Fruit fly (Drosophila melanogaster) whole organism, embryonic: ENCODE results near the gene CG15423.

Experiments used
- Atf-2 ChIP-seq: fragments of 200-800 bp; sonication (Bioruptor generic); optimal IDR thresholded peaks from 2 replicates; lab custom pipeline; 2016; ENCODE audit warnings: missing biosample characterization, missing genetic modification characterization
- Bdp1 ChIP-seq: fragments of 200-800 bp; sonication (Bioruptor generic); optimal IDR thresholded peaks from 3 replicates; lab custom pipeline; 2016; ENCODE audit warnings: missing biosample characterization, missing genetic modification characterization
- CG10267 ChIP-seq: fragments of 200-800 bp; sonication (Bioruptor generic); optimal IDR thresholded peaks from 2 replicates; lab custom pipeline; 2018; ENCODE audit warnings: missing biosample characterization, mild to moderate bottlenecking, missing genetic modification characterization, moderate library complexity
- CG11085 ChIP-seq: fragments of 200-800 bp; sonication (Bioruptor generic); IDR thresholded peaks from 2 replicates; pipeline ENCODE4 v1.3.6; 2022; ENCODE audit warnings: missing biosample characterization, missing genetic modification characterization
- CG11093 ChIP-seq: fragments of 200-800 bp; sonication (Bioruptor generic); IDR thresholded peaks from 3 replicates; pipeline ENCODE4 v1.3.6; 2022; ENCODE audit warnings: missing biosample characterization, missing genetic modification characterization
- CG11456 ChIP-seq: fragments of 200-800 bp; sonication (Bioruptor generic); IDR thresholded peaks from 3 replicates; pipeline ENCODE4 v1.3.6; 2022; ENCODE audit warnings: missing biosample characterization, missing genetic modification characterization
- CG11504 ChIP-seq: fragments of 200-800 bp; sonication (Bioruptor generic); optimal IDR thresholded peaks from 3 replicates; lab custom pipeline; 2019; ENCODE audit warnings: missing biosample characterization, mild to moderate bottlenecking, missing genetic modification characterization, moderate library complexity
- CG12299 ChIP-seq: fragments of 200-800 bp; sonication (Bioruptor generic); optimal IDR thresholded peaks from 2 replicates; lab custom pipeline; 2018; ENCODE audit warnings: missing biosample characterization, mild to moderate bottlenecking, missing genetic modification characterization
- CG13296 ChIP-seq: fragments of 200-800 bp; sonication (Bioruptor generic); optimal IDR thresholded peaks from 3 replicates; lab custom pipeline; 2018; ENCODE audit warnings: missing biosample characterization, mild to moderate bottlenecking, missing genetic modification characterization
- CG17802 ChIP-seq: fragments of 200-800 bp; sonication (Bioruptor generic); optimal IDR thresholded peaks from 2 replicates; lab custom pipeline; 2018; ENCODE audit warnings: missing biosample characterization, mild to moderate bottlenecking, missing genetic modification characterization, moderate library complexity
- CG2889 ChIP-seq: fragments of 200-800 bp; sonication (Bioruptor generic); IDR thresholded peaks from 3 replicates; pipeline ENCODE4 v1.3.6; 2022; ENCODE audit warnings: missing biosample characterization, missing genetic modification characterization
- CG31441 ChIP-seq: fragments of 200-800 bp; sonication (Bioruptor generic); IDR thresholded peaks from 2 replicates; pipeline ENCODE4 v1.3.6; 2022; ENCODE audit warnings: missing biosample characterization, missing genetic modification characterization
- CG32532 ChIP-seq: fragments of 200-800 bp; sonication (Bioruptor generic); IDR thresholded peaks from 2 replicates; pipeline ENCODE4 v1.3.6; 2022; ENCODE audit warnings: missing biosample characterization, missing genetic modification characterization
- CG34224 ChIP-seq: fragments of 200-800 bp; sonication (Bioruptor generic); IDR thresholded peaks from 3 replicates; pipeline ENCODE4 v1.3.6; 2022; ENCODE audit warnings: missing biosample characterization, missing genetic modification characterization; ENCODE audit not compliant: partially characterized antibody
- CG6683 ChIP-seq: fragments of 200-800 bp; sonication (Bioruptor generic); optimal IDR thresholded peaks from 2 replicates; lab custom pipeline; 2017; ENCODE audit warnings: missing biosample characterization, mild to moderate bottlenecking, missing genetic modification characterization, missing genetic modification reagents
- CG7928 ChIP-seq: fragments of 200-800 bp; sonication (Bioruptor generic); optimal IDR thresholded peaks from 2 replicates; lab custom pipeline; 2017; ENCODE audit warnings: missing biosample characterization, mild to moderate bottlenecking, missing genetic modification characterization
- CG8290 ChIP-seq, 3 experiments: fragments of 200-800 bp; sonication (Bioruptor generic); optimal IDR thresholded peaks; 2 replicates each; lab custom pipeline; 2016 to 2019; ENCODE audit warnings: missing biosample characterization in 3 of 3, missing genetic modification characterization in 3 of 3, mild to moderate bottlenecking in 2 of 3, moderate library complexity in 1 of 3
- CG8388 ChIP-seq: fragments of 200-800 bp; sonication (Bioruptor generic); optimal IDR thresholded peaks from 2 replicates; lab custom pipeline; 2019; ENCODE audit warnings: missing biosample characterization, mild to moderate bottlenecking, missing genetic modification characterization, moderate library complexity
- CG8478 ChIP-seq: fragments of >200 bp; optimal IDR thresholded peaks from 2 replicates; lab custom pipeline; 2018
- CG9727 ChIP-seq: fragments of 200-800 bp; sonication (Bioruptor generic); optimal IDR thresholded peaks from 3 replicates; lab custom pipeline; 2017; ENCODE audit warnings: missing biosample characterization, mild to moderate bottlenecking, missing genetic modification characterization
- Eip74EF ChIP-seq, 2 experiments: fragments of 200-800 bp in 1 of 2; fragments of >200 bp in 1 of 2; sonication (Bioruptor generic) in 1 of 2; optimal IDR thresholded peaks; 2 replicates each; lab custom pipeline; 2017 to 2019; ENCODE audit warnings: missing biosample characterization in 2 of 2, missing genetic modification characterization in 2 of 2, mild to moderate bottlenecking in 1 of 2, moderate library complexity in 1 of 2
- HmgD ChIP-seq: fragments of 200-800 bp; sonication (Bioruptor generic); optimal IDR thresholded peaks from 3 replicates; lab custom pipeline; 2016; ENCODE audit warnings: missing biosample characterization, missing genetic modification characterization
- Lpt ChIP-seq: fragments of >200 bp; optimal IDR thresholded peaks from 2 replicates; lab custom pipeline; 2018; ENCODE audit warnings: missing biosample characterization, missing genetic modification characterization
- NFAT ChIP-seq: fragments of 200-800 bp; sonication (Bioruptor generic); IDR thresholded peaks from 2 replicates; pipeline ENCODE4 v1.3.6; 2022; ENCODE audit warnings: missing biosample characterization, missing genetic modification characterization
- Optix ChIP-seq: fragments of 200-800 bp; sonication (Bioruptor generic); IDR thresholded peaks from 3 replicates; pipeline ENCODE4 v1.3.6; 2022; ENCODE audit warnings: missing biosample characterization, missing genetic modification characterization
- PHDP ChIP-seq: fragments of 200-800 bp; sonication (Bioruptor generic); optimal IDR thresholded peaks from 3 replicates; lab custom pipeline; 2018; ENCODE audit warnings: missing biosample characterization, mild to moderate bottlenecking, missing genetic modification characterization, moderate library complexity
- Poxn ChIP-seq: fragments of 200-800 bp; sonication (Bioruptor generic); IDR thresholded peaks from 2 replicates; pipeline ENCODE4 v1.3.6; 2022; ENCODE audit warnings: missing biosample characterization, missing genetic modification characterization
- Scr ChIP-seq: fragments of 200-800 bp; sonication (Bioruptor generic); IDR thresholded peaks from 2 replicates; pipeline ENCODE4 v1.3.6; 2022; ENCODE audit warnings: missing biosample characterization, missing genetic modification characterization; ENCODE audit not compliant: partially characterized antibody
- Vsx1 ChIP-seq: fragments of 200-800 bp; sonication (Bioruptor generic); optimal IDR thresholded peaks from 2 replicates; lab custom pipeline; 2017; ENCODE audit warnings: missing biosample characterization, mild to moderate bottlenecking, missing genetic modification characterization, missing genetic modification reagents
- al ChIP-seq: fragments of 200-800 bp; sonication (Bioruptor generic); IDR thresholded peaks from 2 replicates; pipeline ENCODE4 v1.3.6; 2022; ENCODE audit warnings: missing biosample characterization, missing genetic modification characterization
- amos ChIP-seq: fragments of 200-800 bp; sonication (Bioruptor generic); IDR thresholded peaks from 2 replicates; pipeline ENCODE4 v1.3.6; 2022; ENCODE audit warnings: missing biosample characterization, missing genetic modification characterization; ENCODE audit not compliant: partially characterized antibody
- cas ChIP-seq: fragments of 200-800 bp; sonication (Bioruptor generic); IDR thresholded peaks from 2 replicates; pipeline ENCODE4 v1.3.6; 2022; ENCODE audit warnings: missing biosample characterization, missing genetic modification characterization
- chinmo ChIP-seq: fragments of 200-800 bp; sonication (Bioruptor generic); IDR thresholded peaks from 4 replicates; pipeline ENCODE4 v1.3.6; 2022; ENCODE audit warnings: missing biosample characterization, missing genetic modification characterization; ENCODE audit not compliant: partially characterized antibody
- cwo ChIP-seq: fragments of 200-800 bp; sonication (Bioruptor generic); optimal IDR thresholded peaks from 3 replicates; lab custom pipeline; 2017; ENCODE audit warnings: missing biosample characterization, missing genetic modification characterization, mild to moderate bottlenecking, moderate library complexity, missing genetic modification reagents
- gfzf ChIP-seq: fragments of 200-800 bp; sonication (Bioruptor generic); optimal IDR thresholded peaks from 2 replicates; lab custom pipeline; 2016; ENCODE audit warnings: missing biosample characterization, mild to moderate bottlenecking, missing genetic modification characterization, moderate library complexity
- gro ChIP-seq: fragments of 200-800 bp; sonication (Bioruptor generic); optimal IDR thresholded peaks from 2 replicates; lab custom pipeline; 2016; ENCODE audit warnings: missing biosample characterization, missing genetic modification characterization
- hbn ChIP-seq: fragments of 200-800 bp; sonication (Bioruptor generic); IDR thresholded peaks from 2 replicates; pipeline ENCODE4 v1.3.6; 2022; ENCODE audit warnings: missing biosample characterization, missing genetic modification characterization; ENCODE audit not compliant: partially characterized antibody
- jigr1 ChIP-seq: fragments of 200-800 bp; sonication (Bioruptor generic); IDR thresholded peaks from 3 replicates; pipeline ENCODE4 v1.3.6; 2022; ENCODE audit warnings: missing biosample characterization, missing genetic modification characterization
- mam ChIP-seq: fragments of 200-800 bp; sonication (Bioruptor generic); optimal IDR thresholded peaks from 3 replicates; lab custom pipeline; 2016; ENCODE audit warnings: missing biosample characterization, missing genetic modification characterization
- nerfin-2 ChIP-seq: fragments of 200-800 bp; sonication (Bioruptor generic); IDR thresholded peaks from 2 replicates; pipeline ENCODE4 v1.3.6; 2022; ENCODE audit warnings: missing biosample characterization, missing genetic modification characterization; ENCODE audit not compliant: partially characterized antibody
- oc ChIP-seq: fragments of 200-800 bp; sonication (Bioruptor generic); optimal IDR thresholded peaks from 2 replicates; lab custom pipeline; 2018; ENCODE audit warnings: missing biosample characterization, mild to moderate bottlenecking, missing genetic modification characterization, moderate library complexity
- pan ChIP-seq, 4 experiments: fragments of >200 bp in 3 of 4; fragments of 200-800 bp in 1 of 4; sonication (Bioruptor generic) in 1 of 4; optimal IDR thresholded peaks in 3 of 4; IDR thresholded peaks in 1 of 4; 2 replicates each; pipeline versions ENCODE4 v1.3.6 to Lab custom; 2017 to 2022; ENCODE audit warnings: missing biosample characterization in 2 of 4, missing genetic modification characterization in 2 of 4, mixed read lengths in 1 of 4
- pum ChIP-seq: fragments of 200-800 bp; sonication (Bioruptor generic); optimal IDR thresholded peaks from 2 replicates; lab custom pipeline; 2016; ENCODE audit warnings: missing biosample characterization, missing genetic modification characterization
- salm ChIP-seq: fragments of 200-800 bp; sonication (Bioruptor generic); optimal IDR thresholded peaks from 2 replicates; lab custom pipeline; 2018; ENCODE audit warnings: missing biosample characterization, mild to moderate bottlenecking, missing genetic modification characterization
- scrt ChIP-seq: fragments of 200-800 bp; sonication (Bioruptor generic); optimal IDR thresholded peaks from 2 replicates; lab custom pipeline; 2018; ENCODE audit warnings: missing biosample characterization, mild to moderate bottlenecking, missing genetic modification characterization, moderate library complexity
- sens ChIP-seq: fragments of 200-800 bp; sonication (Bioruptor generic); peaks from one replicate; lab custom pipeline; 2016; ENCODE audit warnings: missing biosample characterization, missing genetic modification characterization
- tup ChIP-seq: fragments of 200-800 bp; sonication (Bioruptor generic); optimal IDR thresholded peaks from 2 replicates; lab custom pipeline; 2016; ENCODE audit warnings: missing biosample characterization, mild to moderate bottlenecking, missing genetic modification characterization, moderate library complexity
- wek ChIP-seq: fragments of 200-800 bp; sonication (Bioruptor generic); optimal IDR thresholded peaks from 3 replicates; lab custom pipeline; 2018; ENCODE audit warnings: missing biosample characterization, mild to moderate bottlenecking, missing genetic modification characterization, moderate library complexity
- wor ChIP-seq: fragments of 200-800 bp; sonication (Bioruptor generic); IDR thresholded peaks from 2 replicates; pipeline ENCODE4 v1.3.6; 2022; ENCODE audit warnings: missing biosample characterization, missing genetic modification characterization

Gene CG15423

dm6 chr2L:4045185-4045814 lies 39.5 kb downstream of the CG15423 start (continued):
- no peak for TF ChIP-seq mam (GFP tag; lab: Kevin White, UChicago)
- TF ChIP-seq jigr1 (GFP tag; lab: Robert Waterston, UW): no peak
- no peak for TF ChIP-seq amos (GFP tag; lab: Robert Waterston, UW)
- TF ChIP-seq nerfin-2 (GFP tag; lab: Robert Waterston, UW): no peak
- TF ChIP-seq CG11456 (GFP tag; lab: Robert Waterston, UW): no peak
- TF ChIP-seq CG6683: no peak
- no peak for TF ChIP-seq al (GFP tag; lab: Robert Waterston, UW)
- no peak for TF ChIP-seq Optix (GFP tag; lab: Robert Waterston, UW)
- peak; percentile 16 for TF ChIP-seq Vsx1
- TF ChIP-seq CG11085: no peak
- TF ChIP-seq CG31441: peak; percentile 78
- TF ChIP-seq salm (tag; lab: Kevin White, UChicago): peak; percentile 12
- no peak for TF ChIP-seq wek
- no peak for TF ChIP-seq scrt (GFP tag; lab: Kevin White, UChicago)
- TF ChIP-seq tup (GFP tag; lab: Kevin White, UChicago): no peak
- TF ChIP-seq Bdp1: peak; percentile 3
- no peak for TF ChIP-seq hbn (GFP tag; lab: Robert Waterston, UW)
- TF ChIP-seq Atf-2 (GFP tag; lab: Kevin White, UChicago): peak; percentile 54
- no peak for TF ChIP-seq Poxn (GFP tag; lab: Robert Waterston, UW)
- TF ChIP-seq CG7928: no peak
- peak; percentile 62 for TF ChIP-seq CG10267 (tag; lab: Kevin White, UChicago)
- no peak for TF ChIP-seq gro
- TF ChIP-seq PHDP: peak; percentile 71
- no peak for TF ChIP-seq HmgD (GFP tag; lab: Kevin White, UChicago)
- TF ChIP-seq CG8478 (lab: Kevin White, UChicago): no peak
- no peak for TF ChIP-seq chinmo (GFP tag; lab: Robert Waterston, UW)
- peak; percentile 68 for TF ChIP-seq CG11504 (tag; lab: Kevin White, UChicago)
- TF ChIP-seq CG2889 (GFP tag; lab: Robert Waterston, UW): no peak
- no peak for TF ChIP-seq gfzf (GFP tag; lab: Kevin White, UChicago)
- no peak for TF ChIP-seq CG32532 (GFP tag; lab: Robert Waterston, UW)
- no peak for TF ChIP-seq cas (GFP tag; lab: Robert Waterston, UW)
- TF ChIP-seq oc (tag; lab: Kevin White, UChicago): peak; percentile 35
- no peak for TF ChIP-seq CG13296 (GFP tag; lab: Kevin White, UChicago)
- TF ChIP-seq Scr (GFP tag; lab: Robert Waterston, UW): no peak
- TF ChIP-seq CG12299 (tag; lab: Kevin White, UChicago): no peak
- TF ChIP-seq CG34224 (GFP tag; lab: Robert Waterston, UW): no peak
- TF ChIP-seq CG8290 (GFP tag; optimal IDR thresholded peaks at IDR 0.05; lab: Kevin White, UChicago): no peak
- no peak for TF ChIP-seq CG8290 (tag; optimal IDR thresholded peaks at IDR 0.05; lab: Kevin White, UChicago)
- peak; percentile 69 for TF ChIP-seq CG9727 (GFP tag; lab: Kevin White, UChicago)
- no peak for TF ChIP-seq NFAT (GFP tag; lab: Robert Waterston, UW)
- peak; percentile 27 for TF ChIP-seq cwo (GFP tag; lab: Kevin White, UChicago)
- peak in 1 of 2 experiments; percentile 40 for TF ChIP-seq Eip74EF (GFP tag; optimal IDR thresholded peaks at IDR 0.05; lab: Kevin White, UChicago)
- TF ChIP-seq CG17802 (tag; lab: Kevin White, UChicago): no peak
- TF ChIP-seq wor (GFP tag; lab: Robert Waterston, UW): peak; percentile 69
- no peak for TF ChIP-seq Lpt (GFP tag; lab: Kevin White, UChicago)
- peak; percentile 97 for TF ChIP-seq sens (GFP tag; lab: Kevin White, UChicago)
- peak; percentile 79 for TF ChIP-seq CG8388
- TF ChIP-seq pan (optimal IDR thresholded peaks at IDR 0.05; lab: Kevin White, UChicago): no peak
- peak in 1 of 2 experiments; percentile 52 for TF ChIP-seq pan (GFP tag; optimal IDR thresholded peaks at IDR 0.05 in 1 of 2, IDR thresholded peaks at IDR 0.05 in 1 of 2)
- peak; percentile 40 for TF ChIP-seq pum
- TF ChIP-seq CG11093: 0 out of 3 replicates have a peak, but pooled peaks have one; percentile 36
